Worm (Caenorhabditis elegans): Measurements from ENCODE around the gene T19C4.5.

- TF ChIP-seq ama-1 (optimal IDR thresholded peaks at IDR 0.05) (no peak), B0310.2 (tag; optimal IDR thresholded peaks at IDR 0.05) (no peak), aly-1 (tag; optimal IDR thresholded peaks at IDR 0.05) (no peak), ets-7 (tag; optimal IDR thresholded peaks at IDR 0.05) (no peak), tbx-37 (GFP tag; conservative IDR thresholded peaks at IDR 0.05) (no peak), hmg-4 (GFP tag; optimal IDR thresholded peaks at IDR 0.05) (no peak), tbx-11 (GFP tag; IDR thresholded peaks at IDR 0.05) (no peak), tra-4 (tag; optimal IDR thresholded peaks at IDR 0.05) (no peak)
Measured at ce11 chrV:11216137-11216536, 44.1 kb downstream of the T19C4.5 start.

Measured in whole organism, early embryonic.